Fruit fly (Drosophila melanogaster) whole organism: ENCODE measurements around the gene stx.

Experiments used
- CG8478 ChIP-seq: fragments of >200 bp; optimal IDR thresholded peaks from 2 replicates; lab custom pipeline; 2018; ENCODE audit warnings: inconsistent platforms
- EcR ChIP-seq, 2 experiments: fragments of >200 bp; optimal IDR thresholded peaks; 2 replicates each; lab custom pipeline; 2017; ENCODE audit warnings: missing biosample characterization in 2 of 2, missing genetic modification characterization in 2 of 2, missing genetic modification reagents in 2 of 2
- usp ChIP-seq: fragments of >200 bp; optimal IDR thresholded peaks from 2 replicates; lab custom pipeline; 2017; ENCODE audit warnings: missing biosample characterization, missing genetic modification characterization, mixed read lengths

- no peak for TF ChIP-seq usp (GFP tag; lab: Kevin White, UChicago)
- no peak for TF ChIP-seq CG8478 (lab: Kevin White, UChicago)
- no peak for TF ChIP-seq EcR (GFP tag; optimal IDR thresholded peaks at IDR 0.05; lab: Kevin White, UChicago)
Observed at dm6 chrX:10740953-10741500, 3.7 kb downstream of the stx start.
